Fruit fly (Drosophila melanogaster) S2 (cell line): Measurements from ENCODE around the gene htt.

ENCODE experiments used
- CG8478 ChIP-seq: fragments of >200 bp; optimal IDR thresholded peaks from 2 replicates; lab custom pipeline; 2018
- CTCF ChIP-seq, 2 experiments: fragments of >200 bp; optimal IDR thresholded peaks; 2 replicates each; lab custom pipeline; 2018

DNA sequence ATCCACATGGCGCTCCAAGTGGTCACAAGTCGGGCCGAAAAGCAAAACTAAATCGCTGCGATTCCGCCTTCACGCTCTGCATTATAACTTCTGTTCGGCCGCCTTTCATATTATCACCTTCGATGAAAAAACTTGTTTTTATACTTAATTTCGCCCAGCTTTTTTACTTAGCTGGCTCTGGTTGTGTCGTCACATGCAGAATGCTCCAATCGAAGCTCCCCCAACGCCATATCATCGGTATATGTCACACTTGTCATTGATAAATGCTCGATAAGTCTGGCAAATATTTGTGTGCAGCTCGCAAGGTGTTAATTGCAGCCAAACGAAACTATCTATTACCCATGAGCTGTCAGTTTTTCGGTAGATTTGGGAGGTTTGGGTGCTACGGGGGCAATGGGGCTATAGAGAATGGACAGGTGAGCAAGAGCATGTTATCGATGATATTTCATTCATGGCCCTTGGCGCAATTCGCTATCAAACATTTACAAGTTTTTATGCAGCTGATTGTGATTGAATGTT lies 55.6 kb downstream of the htt start, which contains the start of gene CG10000:
- TF ChIP-seq CG8478 (lab: Kevin White, UChicago) (no peak), CTCF (optimal IDR thresholded peaks at IDR 0.05; lab: Kevin White, UChicago) (no peak)
